Comparison of ENCODE assay signal across 5 fruit fly cellular contexts in the genomic region with DNA sequence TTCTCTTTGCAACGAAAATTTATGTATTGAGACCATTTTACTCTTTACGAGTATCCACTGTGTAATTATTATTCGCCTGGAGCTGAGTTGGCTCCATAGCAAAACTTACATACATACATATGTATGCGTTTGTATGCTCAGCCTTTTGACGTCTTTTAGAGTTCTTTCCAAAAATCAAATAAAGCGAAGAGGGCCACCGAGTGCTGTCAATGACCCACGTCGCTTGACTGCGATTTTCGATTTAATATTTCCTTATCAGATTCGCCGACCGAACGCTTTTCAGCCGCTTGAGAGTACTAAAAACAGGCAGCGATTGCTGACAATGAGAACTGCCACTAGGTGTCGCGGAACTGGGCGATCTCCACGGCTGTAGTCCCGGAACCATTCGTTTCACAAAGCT.
TF ChIP-seq lines count a peak whose summit lies in the region.

No protein-coding gene starts in this region.

- no peak for TF ChIP-seq CTCF in whole organism, embryonic (GFP tag; optimal IDR thresholded peaks at IDR 0.05; lab: Kevin White, UChicago)

TF ChIP-seq in whole organism, adult, 20 proteins besides CTCF, POLR2A, EP300 and RAD21:
- TF ChIP-seq Mnt (GFP tag; optimal IDR thresholded peaks at IDR 0.05; lab: Kevin White, UChicago) (no peak), CG14711 (tag; optimal IDR thresholded peaks at IDR 0.05; lab: Kevin White, UChicago) (no peak), tj (GFP tag; optimal IDR thresholded peaks at IDR 0.05; lab: Kevin White, UChicago) (peak; percentile 3)

TF ChIP-seq in whole organism, embryonic, 481 proteins besides CTCF, POLR2A, EP300 and RAD21:
- TF ChIP-seq CG18619 (GFP tag; optimal IDR thresholded peaks at IDR 0.05; lab: Kevin White, UChicago) (no peak), CG7357 (GFP tag; IDR thresholded peaks at IDR 0.05; lab: Robert Waterston, UW) (no peak), CG2202 (tag; optimal IDR thresholded peaks at IDR 0.05; lab: Kevin White, UChicago) (no peak), Pdp1 (GFP tag; optimal IDR thresholded peaks at IDR 0.05; lab: Kevin White, UChicago) (no peak), Poxn (GFP tag; IDR thresholded peaks at IDR 0.05; lab: Robert Waterston, UW) (no peak), HLHmδ (GFP tag; optimal IDR thresholded peaks at IDR 0.05; lab: Kevin White, UChicago) (no peak), sens (GFP tag; lab: Kevin White, UChicago) (peak; percentile 37), CG18599 (GFP tag; optimal IDR thresholded peaks at IDR 0.05; lab: Kevin White, UChicago) (no peak), CHES-1-like (GFP tag; optimal IDR thresholded peaks at IDR 0.05; lab: Kevin White, UChicago) (no peak)

TF ChIP-seq in whole organism, prepupa, 60 proteins besides CTCF, POLR2A, EP300 and RAD21:
- TF ChIP-seq fd59A (GFP tag; optimal IDR thresholded peaks at IDR 0.05; lab: Kevin White, UChicago) (no peak), Lpt (GFP tag; optimal IDR thresholded peaks at IDR 0.05; lab: Kevin White, UChicago) (no peak), Sox102F (GFP tag; optimal IDR thresholded peaks at IDR 0.05; lab: Kevin White, UChicago) (peak; percentile 11), svp (GFP tag; lab: Kevin White, UChicago) (peak; percentile 92), salr (GFP tag; optimal IDR thresholded peaks at IDR 0.05; lab: Kevin White, UChicago) (no peak), CG15336 (GFP tag; IDR thresholded peaks at IDR 0.05; lab: Robert Waterston, UW) (no peak), CG34406 (GFP tag; optimal IDR thresholded peaks at IDR 0.05; lab: Kevin White, UChicago) (no peak), cyc (GFP tag; optimal IDR thresholded peaks at IDR 0.05; lab: Kevin White, UChicago) (peak; percentile 20), CG7368 (GFP tag; optimal IDR thresholded peaks at IDR 0.05; lab: Kevin White, UChicago) (no peak), CG11294 (GFP tag; IDR thresholded peaks at IDR 0.05; lab: Robert Waterston, UW) (no peak)

TF ChIP-seq in whole organism, pupa, 21 proteins besides CTCF, POLR2A, EP300 and RAD21:
- peak; percentile 32 for TF ChIP-seq Snoo (tag; optimal IDR thresholded peaks at IDR 0.05; lab: Kevin White, UChicago)
- no peak for TF ChIP-seq CG32121 (GFP tag; IDR thresholded peaks at IDR 0.05; lab: Robert Waterston, UW)
- TF ChIP-seq CG34367 (tag; optimal IDR thresholded peaks at IDR 0.05; lab: Kevin White, UChicago): no peak
- TF ChIP-seq CG8301 (tag; optimal IDR thresholded peaks at IDR 0.05; lab: Kevin White, UChicago): no peak
- TF ChIP-seq CG8159 (tag; optimal IDR thresholded peaks at IDR 0.05; lab: Kevin White, UChicago): no peak
- no peak for TF ChIP-seq EcR (GFP tag; optimal IDR thresholded peaks at IDR 0.05; lab: Kevin White, UChicago)
- TF ChIP-seq CG4496 (GFP tag; IDR thresholded peaks at IDR 0.05; lab: Robert Waterston, UW): no peak
TF ChIP-seq in whole organism, pupa: peak in this region for 1.

TF ChIP-seq in whole organism, wandering third instar larva, 38 proteins besides CTCF, POLR2A, EP300 and RAD21:
- no peak for TF ChIP-seq brk (GFP tag; optimal IDR thresholded peaks at IDR 0.05; lab: Kevin White, UChicago)
- TF ChIP-seq dmrt93B (GFP tag; optimal IDR thresholded peaks at IDR 0.05; lab: Kevin White, UChicago): no peak
- TF ChIP-seq GATAd (GFP tag; optimal IDR thresholded peaks at IDR 0.05; lab: Kevin White, UChicago): no peak
- no peak for TF ChIP-seq psq (GFP tag; optimal IDR thresholded peaks at IDR 0.05; lab: Kevin White, UChicago)
- TF ChIP-seq dsf (GFP tag; optimal IDR thresholded peaks at IDR 0.05; lab: Kevin White, UChicago; ENCODE audit: borderline replicate concordance): no peak
- TF ChIP-seq woc (GFP tag; optimal IDR thresholded peaks at IDR 0.05; lab: Kevin White, UChicago): no peak
- TF ChIP-seq CG9705 (GFP tag; optimal IDR thresholded peaks at IDR 0.05; lab: Kevin White, UChicago): no peak
- no peak for TF ChIP-seq sv (GFP tag; optimal IDR thresholded peaks at IDR 0.05; lab: Kevin White, UChicago)
- peak; percentile 14 for TF ChIP-seq ey (GFP tag; optimal IDR thresholded peaks at IDR 0.05; lab: Kevin White, UChicago)
- TF ChIP-seq h (GFP tag; optimal IDR thresholded peaks at IDR 0.05; lab: Kevin White, UChicago): peak; percentile 11
- no peak for TF ChIP-seq Myc (optimal IDR thresholded peaks at IDR 0.05; lab: Kevin White, UChicago)
- no peak for TF ChIP-seq Vsx2 (GFP tag; optimal IDR thresholded peaks at IDR 0.05; lab: Kevin White, UChicago; ENCODE audit: partially characterized antibody)
- no peak for TF ChIP-seq Dif (GFP tag; optimal IDR thresholded peaks at IDR 0.05; lab: Kevin White, UChicago; ENCODE audit: partially characterized antibody)
- no peak for TF ChIP-seq Dfd (GFP tag; optimal IDR thresholded peaks at IDR 0.05; lab: Kevin White, UChicago)
- peak; percentile 45 for TF ChIP-seq OdsH (GFP tag; optimal IDR thresholded peaks at IDR 0.05; lab: Kevin White, UChicago)
- TF ChIP-seq foxo (GFP tag; optimal IDR thresholded peaks at IDR 0.05; lab: Kevin White, UChicago): no peak
- TF ChIP-seq usp (GFP tag; optimal IDR thresholded peaks at IDR 0.05; lab: Kevin White, UChicago): no peak
- TF ChIP-seq Hr78 (GFP tag; optimal IDR thresholded peaks at IDR 0.05; lab: Kevin White, UChicago): no peak
- no peak for TF ChIP-seq Abd-B (GFP tag; optimal IDR thresholded peaks at IDR 0.05; lab: Kevin White, UChicago)
- no peak for TF ChIP-seq rgr (GFP tag; optimal IDR thresholded peaks at IDR 0.05; lab: Kevin White, UChicago)
- no peak for TF ChIP-seq dl (GFP tag; optimal IDR thresholded peaks at IDR 0.05; lab: Kevin White, UChicago; ENCODE audit: insufficient read depth in 1 of 2, partially characterized antibody in 2 of 2)
- no peak for TF ChIP-seq Hnf4 (GFP tag; optimal IDR thresholded peaks at IDR 0.05; lab: Kevin White, UChicago)
- TF ChIP-seq Hr83 (GFP tag; optimal IDR thresholded peaks at IDR 0.05; lab: Kevin White, UChicago; ENCODE audit: poor library complexity, severe bottlenecking): peak; percentile 11
- no peak for TF ChIP-seq fru (GFP tag; optimal IDR thresholded peaks at IDR 0.05; lab: Kevin White, UChicago)
- no peak for TF ChIP-seq CG32264 (GFP tag; optimal IDR thresholded peaks at IDR 0.05; lab: Kevin White, UChicago)
- no peak for TF ChIP-seq Rel (GFP tag; optimal IDR thresholded peaks at IDR 0.05; lab: Kevin White, UChicago)
- peak; percentile 93 for TF ChIP-seq Rel (tag; optimal IDR thresholded peaks at IDR 0.05; lab: Kevin White, UChicago)
- no peak for TF ChIP-seq Sp1 (GFP tag; optimal IDR thresholded peaks at IDR 0.05; lab: Kevin White, UChicago)
- TF ChIP-seq HLH106 (tag; optimal IDR thresholded peaks at IDR 0.05; lab: Kevin White, UChicago): no peak
- TF ChIP-seq Jra (GFP tag; optimal IDR thresholded peaks at IDR 0.05; lab: Kevin White, UChicago): no peak
